Fruit fly (Drosophila melanogaster) whole organism, embryonic: Measurements from ENCODE around the gene spn-F.

Experiments
- CG10565 ChIP-seq: fragments of 200-800 bp; sonication (Bioruptor generic); optimal IDR thresholded peaks from 3 replicates; lab custom pipeline; 2016; ENCODE audit warnings: missing biosample characterization, mild to moderate bottlenecking, missing genetic modification characterization
- CG11695 ChIP-seq: fragments of 200-800 bp; sonication (Bioruptor generic); IDR thresholded peaks from 3 replicates; pipeline ENCODE4 v1.3.6; 2022; ENCODE audit warnings: missing biosample characterization, missing genetic modification characterization
- CG13123 ChIP-seq: fragments of 200-800 bp; sonication (Bioruptor generic); optimal IDR thresholded peaks from 2 replicates; lab custom pipeline; 2016; ENCODE audit warnings: missing biosample characterization, missing genetic modification characterization
- CG13894 ChIP-seq: fragments of 200-800 bp; sonication (Bioruptor generic); optimal IDR thresholded peaks from 3 replicates; lab custom pipeline; 2018; ENCODE audit warnings: missing biosample characterization, mild to moderate bottlenecking, missing genetic modification characterization, moderate library complexity
- CG15479 ChIP-seq: fragments of 200-800 bp; sonication (Bioruptor generic); optimal IDR thresholded peaks from 3 replicates; lab custom pipeline; 2019; ENCODE audit warnings: missing biosample characterization, mild to moderate bottlenecking, missing genetic modification characterization, moderate library complexity
- CG15601 ChIP-seq: fragments of 200-800 bp; sonication (Bioruptor generic); optimal IDR thresholded peaks from 3 replicates; lab custom pipeline; 2019; ENCODE audit warnings: missing biosample characterization, mild to moderate bottlenecking, missing genetic modification characterization, moderate library complexity
- CG16815 ChIP-seq: fragments of 200-800 bp; sonication (Bioruptor generic); optimal IDR thresholded peaks from 3 replicates; lab custom pipeline; 2017; ENCODE audit warnings: missing biosample characterization, mild to moderate bottlenecking, missing genetic modification characterization
- CG17328 ChIP-seq: fragments of 200-800 bp; sonication (Bioruptor generic); IDR thresholded peaks from 2 replicates; pipeline ENCODE4 v1.3.6; 2022; ENCODE audit warnings: missing biosample characterization, missing genetic modification characterization
- CG17568 ChIP-seq: fragments of 200-800 bp; sonication (Bioruptor generic); optimal IDR thresholded peaks from 2 replicates; lab custom pipeline; 2018; ENCODE audit warnings: missing biosample characterization, mild to moderate bottlenecking, missing genetic modification characterization, moderate library complexity
- CG2129 ChIP-seq: fragments of 200-800 bp; sonication (Bioruptor generic); IDR thresholded peaks from 2 replicates; pipeline ENCODE4 v1.3.6; 2022; ENCODE audit warnings: missing biosample characterization, missing genetic modification characterization; ENCODE audit not compliant: partially characterized antibody
- CG3847 ChIP-seq: fragments of 200-800 bp; sonication (Bioruptor generic); IDR thresholded peaks from 2 replicates; pipeline ENCODE4 v1.3.6; 2022; ENCODE audit warnings: missing biosample characterization, missing genetic modification characterization
- CG4360 ChIP-seq: fragments of 200-800 bp; sonication (Bioruptor generic); IDR thresholded peaks from 2 replicates; pipeline ENCODE4 v1.3.6; 2022; ENCODE audit warnings: missing biosample characterization, missing genetic modification characterization
- CG6689 ChIP-seq: fragments of 200-800 bp; sonication (Bioruptor generic); IDR thresholded peaks from 2 replicates; pipeline ENCODE4 v1.3.6; 2022; ENCODE audit warnings: missing biosample characterization, missing genetic modification characterization
- CG6813 ChIP-seq: fragments of 200-800 bp; sonication (Bioruptor generic); optimal IDR thresholded peaks from 2 replicates; lab custom pipeline; 2017; ENCODE audit warnings: missing biosample characterization, missing genetic modification characterization, mild to moderate bottlenecking, moderate library complexity, missing genetic modification reagents
- CG7928 ChIP-seq: fragments of 200-800 bp; sonication (Bioruptor generic); optimal IDR thresholded peaks from 2 replicates; lab custom pipeline; 2017; ENCODE audit warnings: missing biosample characterization, mild to moderate bottlenecking, missing genetic modification characterization
- CG8281 ChIP-seq: fragments of 200-800 bp; sonication (Bioruptor generic); optimal IDR thresholded peaks from 2 replicates; lab custom pipeline; 2018; ENCODE audit warnings: missing biosample characterization, mild to moderate bottlenecking, missing genetic modification characterization, moderate library complexity
- CG8478 ChIP-seq: fragments of >200 bp; optimal IDR thresholded peaks from 2 replicates; lab custom pipeline; 2018
- Deaf1 ChIP-seq: fragments of 200-800 bp; optimal IDR thresholded peaks from 3 replicates; lab custom pipeline; 2019; ENCODE audit warnings: missing biosample characterization, mild to moderate bottlenecking, missing genetic modification characterization, moderate library complexity
- Dip2 ChIP-seq: fragments of 200-800 bp; sonication (Bioruptor generic); IDR thresholded peaks from 2 replicates; pipeline ENCODE4 v1.3.6; 2022; ENCODE audit warnings: missing biosample characterization, missing genetic modification characterization
- Doc2 ChIP-seq: fragments of 200-800 bp; sonication (Bioruptor generic); IDR thresholded peaks from 2 replicates; pipeline ENCODE4 v1.3.6; 2022; ENCODE audit warnings: missing biosample characterization, missing genetic modification characterization
- Fer2 ChIP-seq: fragments of 200-800 bp; sonication (Bioruptor generic); optimal IDR thresholded peaks from 2 replicates; lab custom pipeline; 2018; ENCODE audit warnings: missing biosample characterization, mild to moderate bottlenecking, missing genetic modification characterization, moderate library complexity
- Hey ChIP-seq: fragments of 200-800 bp; sonication (Bioruptor generic); optimal IDR thresholded peaks from 3 replicates; lab custom pipeline; 2018; ENCODE audit warnings: missing biosample characterization, mild to moderate bottlenecking, missing genetic modification characterization
- HmgD ChIP-seq: fragments of 200-800 bp; sonication (Bioruptor generic); optimal IDR thresholded peaks from 3 replicates; lab custom pipeline; 2016; ENCODE audit warnings: missing biosample characterization, missing genetic modification characterization
- Med ChIP-seq: fragments of 200-800 bp; sonication (Bioruptor generic); peaks from one replicate; lab custom pipeline; 2016; ENCODE audit warnings: missing biosample characterization, missing genetic modification characterization, mild to moderate bottlenecking, inconsistent platforms, moderate library complexity
- Ravus ChIP-seq: fragments of 200-800 bp; sonication (Bioruptor generic); IDR thresholded peaks from 2 replicates; pipeline ENCODE4 v1.3.6; 2022; ENCODE audit warnings: missing biosample characterization, missing genetic modification characterization
- Rfx ChIP-seq: fragments of 200-800 bp; sonication (Bioruptor generic); IDR thresholded peaks from 2 replicates; pipeline ENCODE4 v1.3.6; 2022; ENCODE audit warnings: missing biosample characterization, missing genetic modification characterization
- Spps ChIP-seq: fragments of 200-800 bp; sonication (Bioruptor generic); optimal IDR thresholded peaks from 2 replicates; lab custom pipeline; 2018; ENCODE audit warnings: missing biosample characterization, mild to moderate bottlenecking, missing genetic modification characterization
- Ssrp ChIP-seq: fragments of 200-800 bp; sonication (Bioruptor generic); optimal IDR thresholded peaks from 2 replicates; lab custom pipeline; 2018; ENCODE audit warnings: missing biosample characterization, mild to moderate bottlenecking, missing genetic modification characterization, moderate library complexity
- abd-A ChIP-seq: fragments of 200-800 bp; sonication (Bioruptor generic); optimal IDR thresholded peaks from 3 replicates; lab custom pipeline; 2019; ENCODE audit warnings: missing biosample characterization, mild to moderate bottlenecking, missing genetic modification characterization, moderate library complexity
- ato ChIP-seq: fragments of 200-800 bp; sonication (Bioruptor generic); IDR thresholded peaks from 2 replicates; pipeline ENCODE4 v1.3.6; 2022; ENCODE audit warnings: missing biosample characterization, missing genetic modification characterization; ENCODE audit not compliant: partially characterized antibody
- cad ChIP-seq: fragments of >200 bp; optimal IDR thresholded peaks from 2 replicates; lab custom pipeline; 2017; ENCODE audit warnings: missing biosample characterization, missing genetic modification characterization
- chinmo ChIP-seq: fragments of 200-800 bp; sonication (Bioruptor generic); IDR thresholded peaks from 4 replicates; pipeline ENCODE4 v1.3.6; 2022; ENCODE audit warnings: missing biosample characterization, missing genetic modification characterization; ENCODE audit not compliant: partially characterized antibody
- eyg ChIP-seq: fragments of 200-800 bp; sonication (Bioruptor generic); optimal IDR thresholded peaks from 3 replicates; lab custom pipeline; 2016; ENCODE audit warnings: missing biosample characterization, missing genetic modification characterization
- gem ChIP-seq: fragments of 200-800 bp; sonication (Bioruptor generic); optimal IDR thresholded peaks from 2 replicates; lab custom pipeline; 2019; ENCODE audit warnings: missing biosample characterization, mild to moderate bottlenecking, missing genetic modification characterization, moderate library complexity
- grn ChIP-seq: fragments of 200-800 bp; sonication (Bioruptor generic); optimal IDR thresholded peaks from 3 replicates; lab custom pipeline; 2017; ENCODE audit warnings: missing biosample characterization, missing genetic modification characterization
- hkb ChIP-seq, 2 experiments: fragments of 200-800 bp in 1 of 2; fragments of >200 bp in 1 of 2; sonication (Bioruptor generic) in 1 of 2; IDR thresholded peaks in 1 of 2; optimal IDR thresholded peaks in 1 of 2; 2 replicates each; pipeline versions ENCODE4 v1.3.6 to Lab custom; 2017 to 2022; ENCODE audit warnings: missing biosample characterization in 1 of 2, missing genetic modification characterization in 1 of 2
- jigr1 ChIP-seq: fragments of 200-800 bp; sonication (Bioruptor generic); IDR thresholded peaks from 3 replicates; pipeline ENCODE4 v1.3.6; 2022; ENCODE audit warnings: missing biosample characterization, missing genetic modification characterization
- lbe ChIP-seq: fragments of 200-800 bp; sonication (Bioruptor generic); optimal IDR thresholded peaks from 2 replicates; lab custom pipeline; 2016; ENCODE audit warnings: missing biosample characterization, mild to moderate bottlenecking, missing genetic modification characterization
- lov ChIP-seq, 2 experiments: fragments of 200-800 bp in 1 of 2; fragments of >200 bp in 1 of 2; sonication (Bioruptor generic) in 1 of 2; IDR thresholded peaks in 1 of 2; optimal IDR thresholded peaks in 1 of 2; 2 replicates in 1 of 2; 3 replicates in 1 of 2; pipeline versions ENCODE4 v1.3.6 to Lab custom; 2017 to 2022; ENCODE audit warnings: missing biosample characterization in 1 of 2, missing genetic modification characterization in 1 of 2
- pfk ChIP-seq: fragments of 200-800 bp; sonication (Bioruptor generic); optimal IDR thresholded peaks from 2 replicates; lab custom pipeline; 2018; ENCODE audit warnings: missing biosample characterization, mild to moderate bottlenecking, missing genetic modification characterization, moderate library complexity
- phol ChIP-seq: fragments of 200-800 bp; sonication (Bioruptor generic); optimal IDR thresholded peaks from 3 replicates; lab custom pipeline; 2018; ENCODE audit warnings: missing biosample characterization, mild to moderate bottlenecking, missing genetic modification characterization, moderate library complexity
- scrt ChIP-seq: fragments of 200-800 bp; sonication (Bioruptor generic); optimal IDR thresholded peaks from 2 replicates; lab custom pipeline; 2018; ENCODE audit warnings: missing biosample characterization, mild to moderate bottlenecking, missing genetic modification characterization, moderate library complexity
- sim ChIP-seq: fragments of 200-800 bp; sonication (Bioruptor generic); IDR thresholded peaks from 2 replicates; pipeline ENCODE4 v1.3.6; 2022; ENCODE audit warnings: missing biosample characterization, missing genetic modification characterization
- so ChIP-seq: fragments of 200-800 bp; sonication (Bioruptor generic); IDR thresholded peaks from 3 replicates; pipeline ENCODE4 v1.3.6; 2022; ENCODE audit warnings: missing biosample characterization, missing genetic modification characterization
- ssp ChIP-seq: fragments of 200-800 bp; sonication (Bioruptor generic); IDR thresholded peaks from 2 replicates; pipeline ENCODE4 v1.3.6; 2022; ENCODE audit warnings: missing biosample characterization, missing genetic modification characterization
- sug ChIP-seq: fragments of 200-800 bp; optimal IDR thresholded peaks from 2 replicates; lab custom pipeline; 2019; ENCODE audit warnings: missing biosample characterization, mild to moderate bottlenecking, missing genetic modification characterization, moderate library complexity
- tna ChIP-seq: fragments of 200-800 bp; sonication (Bioruptor generic); IDR thresholded peaks from 2 replicates; pipeline ENCODE4 v1.3.6; 2022; ENCODE audit warnings: missing biosample characterization, missing genetic modification characterization; ENCODE audit not compliant: partially characterized antibody
- z ChIP-seq: fragments of 200-800 bp; sonication (Bioruptor generic); IDR thresholded peaks from 3 replicates; pipeline ENCODE4 v1.3.6; 2022; ENCODE audit warnings: missing biosample characterization, missing genetic modification characterization
- zen ChIP-seq: fragments of 200-800 bp; sonication (Bioruptor generic); optimal IDR thresholded peaks from 3 replicates; lab custom pipeline; 2018; ENCODE audit warnings: missing biosample characterization, mild to moderate bottlenecking, missing genetic modification characterization, moderate library complexity

Gene spn-F

dm6 chr3R:31222890-31223569 lies 31.9 kb upstream of the spn-F start:
- peak; percentile 33 for TF ChIP-seq Hey (tag; lab: Kevin White, UChicago)
- TF ChIP-seq CG17328: no peak
- TF ChIP-seq HmgD (GFP tag; lab: Kevin White, UChicago): no peak
- TF ChIP-seq Ravus: no peak
- peak; percentile 26 for TF ChIP-seq CG8281 (tag; lab: Kevin White, UChicago)
- peak; percentile 98 for TF ChIP-seq abd-A
- TF ChIP-seq CG13123: no peak
- no peak for TF ChIP-seq ssp (GFP tag; lab: Robert Waterston, UW)
- 0 out of 4 replicates have a peak, but pooled peaks have one; percentile 3 for TF ChIP-seq chinmo (GFP tag; lab: Robert Waterston, UW)
- TF ChIP-seq CG17568: no peak
- TF ChIP-seq scrt (GFP tag; lab: Kevin White, UChicago): peak; percentile 89
- peak; percentile 8 for TF ChIP-seq Deaf1 (tag; lab: Kevin White, UChicago)
- no peak for TF ChIP-seq Ssrp (tag; lab: Kevin White, UChicago)
- TF ChIP-seq CG2129 (GFP tag; lab: Robert Waterston, UW): no peak
- no peak for TF ChIP-seq sim (GFP tag; lab: Robert Waterston, UW)
- no peak for TF ChIP-seq Fer2 (tag; lab: Kevin White, UChicago)
- no peak for TF ChIP-seq CG15601
- TF ChIP-seq CG7928 (GFP tag; lab: Kevin White, UChicago): no peak
- TF ChIP-seq jigr1: no peak
- TF ChIP-seq z: no peak
- TF ChIP-seq CG11695: no peak
- TF ChIP-seq CG3847 (GFP tag; lab: Robert Waterston, UW): no peak
- TF ChIP-seq gem (tag; lab: Kevin White, UChicago): no peak
- TF ChIP-seq CG8478 (lab: Kevin White, UChicago): no peak
- TF ChIP-seq eyg (GFP tag; lab: Kevin White, UChicago): no peak
- TF ChIP-seq sug (tag; lab: Kevin White, UChicago): no peak
- no peak for TF ChIP-seq CG16815 (GFP tag; lab: Kevin White, UChicago)
- peak; percentile 77 for TF ChIP-seq CG15479 (GFP tag; lab: Kevin White, UChicago)
- TF ChIP-seq pfk (GFP tag; lab: Kevin White, UChicago): no peak
- TF ChIP-seq CG6689 (GFP tag; lab: Robert Waterston, UW): no peak
- no peak for TF ChIP-seq ato
- no peak for TF ChIP-seq Dip2 (GFP tag; lab: Robert Waterston, UW)
- no peak for TF ChIP-seq CG6813 (GFP tag; lab: Kevin White, UChicago)
- no peak for TF ChIP-seq grn (GFP tag; lab: Kevin White, UChicago)
- peak; percentile 93 for TF ChIP-seq CG13894 (tag; lab: Kevin White, UChicago)
- TF ChIP-seq lbe: no peak
- TF ChIP-seq Doc2 (GFP tag; lab: Robert Waterston, UW): no peak
- TF ChIP-seq CG4360 (GFP tag; lab: Robert Waterston, UW): 0 out of 2 replicates have a peak, but pooled peaks have one; percentile 2
- no peak for TF ChIP-seq tna
- no peak for TF ChIP-seq phol (tag; lab: Kevin White, UChicago)
- TF ChIP-seq CG10565 (GFP tag; lab: Kevin White, UChicago): no peak
- no peak for TF ChIP-seq Spps (tag; lab: Kevin White, UChicago)
- TF ChIP-seq hkb (optimal IDR thresholded peaks at IDR 0.05; lab: Kevin White, UChicago): no peak
- no peak for TF ChIP-seq hkb (GFP tag; IDR thresholded peaks at IDR 0.05; lab: Robert Waterston, UW)
- peak; percentile 78 for TF ChIP-seq cad (GFP tag; lab: Kevin White, UChicago)
- peak; percentile 23 for TF ChIP-seq Med (GFP tag; lab: Kevin White, UChicago)
- no peak for TF ChIP-seq so
- no peak for TF ChIP-seq lov (optimal IDR thresholded peaks at IDR 0.05; lab: Kevin White, UChicago)
- TF ChIP-seq lov (GFP tag; IDR thresholded peaks at IDR 0.05; lab: Robert Waterston, UW): no peak
- TF ChIP-seq Rfx (GFP tag; lab: Robert Waterston, UW): peak; percentile 57; the same call in 1 of the 2 replicates
- TF ChIP-seq zen (tag; lab: Kevin White, UChicago): peak; percentile 62
